Worm (Caenorhabditis elegans) whole organism, L4 larva: ENCODE results near the gene flp-8.

ENCODE experiments used
- D1046.2 ChIP-seq: fragments of 200-800 bp; sonication (Bioruptor generic); IDR thresholded peaks from 2 replicates; pipeline ENCODE4 v1.3.6; 2022; ENCODE audit warnings: missing genetic modification characterization, missing compliant biosample characterization
- F10B5.3 ChIP-seq: sonication (generic microtip); optimal IDR thresholded peaks from 2 replicates; lab custom pipeline; 2016; ENCODE audit warnings: mild to moderate bottlenecking, missing genetic modification characterization, missing compliant biosample characterization
- F37D6.2 ChIP-seq: sonication (generic microtip); optimal IDR thresholded peaks from 2 replicates; lab custom pipeline; 2016; ENCODE audit warnings: mild to moderate bottlenecking, missing genetic modification characterization, missing compliant biosample characterization
- F49E8.2 ChIP-seq: sonication (generic microtip); optimal IDR thresholded peaks from 2 replicates; lab custom pipeline; 2016; ENCODE audit warnings: missing compliant biosample characterization, mild to moderate bottlenecking, missing genetic modification characterization, borderline replicate concordance
- T20F7.1 ChIP-seq: fragments of 200-800 bp; sonication (Bioruptor generic); optimal IDR thresholded peaks from 2 replicates; lab custom pipeline; 2018; ENCODE audit warnings: mild to moderate bottlenecking, missing genetic modification characterization, missing compliant biosample characterization
- Y75B8A.6 ChIP-seq: fragments of 200-800 bp; sonication (Bioruptor generic); IDR thresholded peaks from 2 replicates; pipeline ENCODE4 v1.3.6; 2022; ENCODE audit warnings: missing genetic modification reagents, missing genetic modification characterization, missing compliant biosample characterization
- ZK337.2 ChIP-seq: fragments of 200-800 bp; sonication (Bioruptor generic); IDR thresholded peaks from 2 replicates; pipeline ENCODE4 v1.3.6; 2022; ENCODE audit warnings: missing genetic modification reagents, missing genetic modification characterization, missing compliant biosample characterization
- ZK546.5 ChIP-seq, 2 experiments: sonication (generic microtip); optimal IDR thresholded peaks; 2 replicates each; lab custom pipeline; 2017; ENCODE audit warnings: missing biosample characterization in 2 of 2, missing genetic modification characterization in 2 of 2
- aha-1 ChIP-seq: fragments of 150-350 bp; peaks from one replicate; lab custom pipeline; 2014; ENCODE audit warnings: missing biosample characterization, missing genetic modification characterization
- ama-1 ChIP-seq: fragments of 150-350 bp; optimal IDR thresholded peaks from 2 replicates; lab custom pipeline; 2014; ENCODE audit warnings: inconsistent platforms, mixed read lengths
- ceh-28 ChIP-seq: fragments of 150-350 bp; optimal IDR thresholded peaks from 2 replicates; lab custom pipeline; 2014; ENCODE audit warnings: missing biosample characterization, missing genetic modification reagents, missing genetic modification characterization
- ceh-62 ChIP-seq: sonication (generic microtip); optimal IDR thresholded peaks from 2 replicates; lab custom pipeline; 2017; ENCODE audit warnings: missing biosample characterization, missing genetic modification characterization
- daf-19 ChIP-seq: fragments of 200-800 bp; sonication (Bioruptor generic); conservative IDR thresholded peaks from 2 replicates; pipeline ENCODE4 v1.3.6; 2022; ENCODE audit warnings: missing genetic modification characterization, missing compliant biosample characterization
- duxl-1 ChIP-seq: sonication (generic microtip); optimal IDR thresholded peaks from 2 replicates; lab custom pipeline; 2016; ENCODE audit warnings: mild to moderate bottlenecking, missing genetic modification characterization, moderate library complexity, missing compliant biosample characterization; ENCODE audit not compliant: poor library complexity
- egl-27 ChIP-seq: sonication (generic microtip); optimal IDR thresholded peaks from 3 replicates; lab custom pipeline; 2017; ENCODE audit warnings: missing biosample characterization, missing genetic modification reagents, missing genetic modification characterization
- egl-43 ChIP-seq: fragments of 200-800 bp; sonication (Bioruptor generic); IDR thresholded peaks from 2 replicates; pipeline ENCODE4 v1.3.6; 2022; ENCODE audit warnings: missing genetic modification reagents, missing genetic modification characterization, missing compliant biosample characterization
- fos-1 ChIP-seq: fragments of 150-350 bp; optimal IDR thresholded peaks from 2 replicates; lab custom pipeline; 2014; ENCODE audit warnings: missing biosample characterization, missing genetic modification characterization
- hif-1 ChIP-seq, 2 experiments: sonication (generic microtip); optimal IDR thresholded peaks; 2 replicates each; lab custom pipeline; 2016 to 2017; ENCODE audit warnings: missing compliant biosample characterization in 2 of 2, missing genetic modification characterization in 2 of 2, missing genetic modification reagents in 2 of 2, missing genotype in 2 of 2, mild to moderate bottlenecking in 1 of 2
- hlh-11 ChIP-seq: fragments of 200-800 bp; sonication (Bioruptor generic); optimal IDR thresholded peaks from 2 replicates; lab custom pipeline; 2018; ENCODE audit warnings: mild to moderate bottlenecking, missing genetic modification characterization, missing compliant biosample characterization
- hmg-1.1 ChIP-seq: fragments of 200-800 bp; sonication (Bioruptor generic); IDR thresholded peaks from 2 replicates; pipeline ENCODE4 v1.3.6; 2022; ENCODE audit warnings: missing genetic modification reagents, missing genetic modification characterization, missing compliant biosample characterization
- madf-9 ChIP-seq: fragments of 200-800 bp; sonication (Bioruptor generic); conservative IDR thresholded peaks from 2 replicates; pipeline ENCODE4 v1.3.6; 2022; ENCODE audit warnings: missing genetic modification reagents, missing genetic modification characterization, missing compliant biosample characterization
- mdl-1 ChIP-seq, 2 experiments: fragments of 150-350 bp in 1 of 2; sonication (generic microtip) in 1 of 2; optimal IDR thresholded peaks; 2 replicates each; lab custom pipeline; 2014 to 2017; ENCODE audit warnings: missing biosample characterization in 2 of 2, missing genetic modification characterization in 2 of 2
- mdt-29 ChIP-seq: fragments of 200-800 bp; sonication (Bioruptor generic); IDR thresholded peaks from 2 replicates; pipeline ENCODE4 v1.3.6; 2022; ENCODE audit warnings: missing genetic modification reagents, missing genetic modification characterization, missing compliant biosample characterization
- mes-2 ChIP-seq: sonication (generic microtip); optimal IDR thresholded peaks from 2 replicates; lab custom pipeline; 2016; ENCODE audit warnings: missing genotype, mild to moderate bottlenecking, missing genetic modification characterization, missing compliant biosample characterization; ENCODE audit not compliant: poor library complexity, severe bottlenecking
- mxl-3 ChIP-seq: fragments of 200-800 bp; sonication (Bioruptor generic); optimal IDR thresholded peaks from 2 replicates; lab custom pipeline; 2018; ENCODE audit warnings: mild to moderate bottlenecking, missing genetic modification characterization, missing compliant biosample characterization
- nhr-10 ChIP-seq: fragments of 150-350 bp; optimal IDR thresholded peaks from 2 replicates; lab custom pipeline; 2014; ENCODE audit warnings: missing biosample characterization, missing genetic modification characterization
- nhr-102 ChIP-seq: sonication (generic microtip); optimal IDR thresholded peaks from 2 replicates; lab custom pipeline; 2016; ENCODE audit warnings: mild to moderate bottlenecking, missing genetic modification characterization, moderate library complexity, missing compliant biosample characterization
- nhr-11 ChIP-seq: fragments of 150-350 bp; optimal IDR thresholded peaks from 2 replicates; lab custom pipeline; 2014; ENCODE audit warnings: missing biosample characterization, missing genetic modification characterization
- nhr-25 ChIP-seq: sonication (generic microtip); optimal IDR thresholded peaks from 2 replicates; lab custom pipeline; 2017; ENCODE audit warnings: missing genetic modification characterization, mild to moderate bottlenecking, missing compliant biosample characterization, antibody characterized with exemption, moderate library complexity, borderline replicate concordance; ENCODE audit not compliant: insufficient read depth
- nhr-28 ChIP-seq: fragments of 150-350 bp; optimal IDR thresholded peaks from 2 replicates; lab custom pipeline; 2014; ENCODE audit warnings: missing biosample characterization, missing genetic modification characterization
- nhr-42 ChIP-seq: fragments of 200-800 bp; sonication (Bioruptor generic); IDR thresholded peaks from 2 replicates; pipeline ENCODE4 v1.3.6; 2022; ENCODE audit warnings: missing genetic modification characterization, missing compliant biosample characterization
- nhr-6 ChIP-seq: fragments of 150-350 bp; optimal IDR thresholded peaks from 2 replicates; lab custom pipeline; 2014; ENCODE audit warnings: missing biosample characterization, missing genetic modification characterization
- nhr-76 ChIP-seq: fragments of 150-350 bp; optimal IDR thresholded peaks from 2 replicates; lab custom pipeline; 2014; ENCODE audit warnings: missing biosample characterization, missing genetic modification characterization
- pha-4 ChIP-seq, 2 experiments: fragments of 150-350 bp in 1 of 2; fragments of 200-800 bp in 1 of 2; sonication (Bioruptor generic) in 1 of 2; IDR thresholded peaks in 1 of 2; optimal IDR thresholded peaks in 1 of 2; 2 replicates each; pipeline versions ENCODE4 v1.3.6 to Lab custom; 2014 to 2022; ENCODE audit warnings: missing genetic modification characterization in 2 of 2, missing genetic modification reagents in 2 of 2, missing biosample characterization in 1 of 2, missing compliant biosample characterization in 1 of 2
- php-3 ChIP-seq: fragments of 200-800 bp; sonication (Bioruptor generic); IDR thresholded peaks from 2 replicates; pipeline ENCODE4 v1.3.6; 2022; ENCODE audit warnings: missing genetic modification reagents, missing genetic modification characterization, missing compliant biosample characterization
- pqm-1 ChIP-seq: sonication (generic microtip); optimal IDR thresholded peaks from 2 replicates; lab custom pipeline; 2017; ENCODE audit warnings: missing biosample characterization, missing genetic modification characterization
- sdz-12 ChIP-seq: fragments of 200-800 bp; sonication (Bioruptor generic); optimal IDR thresholded peaks from 2 replicates; lab custom pipeline; 2018; ENCODE audit warnings: mild to moderate bottlenecking, missing genetic modification characterization, missing compliant biosample characterization
- set-16 ChIP-seq: fragments of 200-800 bp; sonication (Bioruptor generic); IDR thresholded peaks from 2 replicates; pipeline ENCODE4 v1.3.6; 2022; ENCODE audit warnings: missing genetic modification reagents, missing genetic modification characterization, missing compliant biosample characterization
- snpc-1.2 ChIP-seq: fragments of 200-800 bp; sonication (Bioruptor generic); IDR thresholded peaks from 2 replicates; pipeline ENCODE4 v1.3.6; 2022; ENCODE audit warnings: missing genetic modification reagents, missing genetic modification characterization, missing compliant biosample characterization
- tra-1 ChIP-seq: fragments of 200-800 bp; sonication (Bioruptor generic); IDR thresholded peaks from 2 replicates; pipeline ENCODE4 v1.3.6; 2022; ENCODE audit warnings: missing genetic modification reagents, missing genetic modification characterization, missing compliant biosample characterization
- unc-130 ChIP-seq: sonication (generic microtip); optimal IDR thresholded peaks from 2 replicates; lab custom pipeline; 2016; ENCODE audit warnings: missing genetic modification reagents, missing genetic modification characterization, missing compliant biosample characterization
- unc-62 ChIP-seq, 3 experiments: fragments of 150-350 bp in 1 of 3; sonication (generic microtip); optimal IDR thresholded peaks in 2 of 3; peaks in 1 of 3; 1 replicate in 1 of 3; 2 replicates in 2 of 3; lab custom pipeline; 2014 to 2017; ENCODE audit warnings: missing biosample characterization in 3 of 3, missing genetic modification characterization in 3 of 3, missing genetic modification reagents in 3 of 3, missing genotype in 1 of 3
- zfp-3 ChIP-seq: fragments of 200-800 bp; sonication (Bioruptor generic); conservative IDR thresholded peaks from 2 replicates; pipeline ENCODE4 v1.3.6; 2022; ENCODE audit warnings: missing genetic modification reagents, missing genetic modification characterization, missing compliant biosample characterization
- ztf-7 ChIP-seq: fragments of 150-350 bp; optimal IDR thresholded peaks from 2 replicates; lab custom pipeline; 2014; ENCODE audit warnings: missing biosample characterization, missing genetic modification characterization

The flp-8 gene

ce11 chrX:14881119-14881518 lies at the start of gene flp-8:
Gene flp-8 (plus strand): TSS chrX:14881419.
- TF ChIP-seq mxl-3 (GFP tag; lab: Kevin White, UChicago), result no peak
- no peak for TF ChIP-seq tra-1 (GFP tag; lab: Robert Waterston, UW)
- no peak for TF ChIP-seq mes-2 (tag; lab: Kevin White, UChicago)
- no peak for TF ChIP-seq egl-27 (tag; lab: Kevin White, UChicago)
- TF ChIP-seq ZK337.2 (GFP tag; lab: Robert Waterston, UW), result no peak
- TF ChIP-seq zfp-3 (GFP tag; lab: Robert Waterston, UW), result no peak
- no peak for TF ChIP-seq F49E8.2 (tag; lab: Kevin White, UChicago)
- TF ChIP-seq pqm-1, result no peak
- no peak for TF ChIP-seq mdt-29 (GFP tag; lab: Robert Waterston, UW)
- no peak for TF ChIP-seq snpc-1.2 (GFP tag; lab: Robert Waterston, UW)
- TF ChIP-seq F10B5.3, result no peak
- TF ChIP-seq mdl-1 (tag; optimal IDR thresholded peaks at IDR 0.05; lab: Kevin White, UChicago), result no peak
- no peak for TF ChIP-seq aha-1
- no peak for TF ChIP-seq T20F7.1 (GFP tag; lab: Kevin White, UChicago)
- TF ChIP-seq duxl-1 (tag; lab: Kevin White, UChicago), result no peak
- TF ChIP-seq nhr-76 (tag; lab: Kevin White, UChicago), result no peak
- no peak for TF ChIP-seq php-3
- no peak for TF ChIP-seq ama-1
- TF ChIP-seq D1046.2, result no peak
- no peak for TF ChIP-seq hmg-1.1
- TF ChIP-seq, all 104 proteins: peak for 0

ce11 chrX:14831531-14831930 lies 49.7 kb upstream of the flp-8 start, which contains the start of gene dpf-2:
Gene dpf-2 (plus strand): TSS chrX:14831831.
- TF ChIP-seq nhr-42, result no peak
- TF ChIP-seq aha-1, result peak; percentile 10
- TF ChIP-seq, all 104 proteins: peak for 1

- no peak for TF ChIP-seq egl-27 (tag; lab: Kevin White, UChicago)
- no peak for TF ChIP-seq nhr-102 (tag; lab: Kevin White, UChicago)
- TF ChIP-seq ama-1, result no peak
- TF ChIP-seq hmg-1.1, result no peak
- no peak for TF ChIP-seq ceh-28 (tag; lab: Kevin White, UChicago)
- no peak for TF ChIP-seq ZK546.5 (tag; optimal IDR thresholded peaks at IDR 0.05; lab: Kevin White, UChicago)
- TF ChIP-seq Y75B8A.6 (GFP tag; lab: Robert Waterston, UW), result no peak
- TF ChIP-seq ceh-62 (tag; lab: Kevin White, UChicago), result no peak
- no peak for TF ChIP-seq mxl-3 (GFP tag; lab: Kevin White, UChicago)
Observed at ce11 chrX:14838339-14838738, 42.9 kb upstream of the flp-8 start.

DNA sequence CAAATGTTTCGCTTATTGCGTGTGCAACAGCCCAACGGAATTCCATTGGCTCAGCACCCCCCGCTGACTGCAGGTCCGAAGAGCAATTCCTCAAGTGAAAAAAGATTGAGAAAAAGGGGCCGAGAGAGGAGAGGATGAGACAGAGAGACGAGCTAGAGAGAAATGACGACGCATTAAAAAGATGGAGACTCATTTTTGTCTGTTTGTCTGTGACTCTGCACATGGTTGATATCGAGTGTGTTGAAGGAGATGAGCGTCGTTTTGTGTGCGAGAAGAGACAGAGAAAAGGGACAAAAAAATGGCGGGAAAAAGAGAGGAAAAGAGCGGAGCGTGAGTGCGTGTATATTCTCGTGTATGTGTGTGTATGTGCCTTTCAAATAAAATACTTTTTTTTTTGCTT lies 40.2 kb upstream of the flp-8 start:
- no peak for TF ChIP-seq nhr-10 (tag; lab: Kevin White, UChicago)
- no peak for TF ChIP-seq daf-19 (GFP tag; lab: Robert Waterston, UW)
- TF ChIP-seq sdz-12 (GFP tag; lab: Kevin White, UChicago), result no peak
- TF ChIP-seq ztf-7 (tag; lab: Kevin White, UChicago), result peak; percentile 36
- no peak for TF ChIP-seq ZK546.5 (tag; optimal IDR thresholded peaks at IDR 0.05; lab: Kevin White, UChicago)
- 0 out of 2 replicates have a peak, but pooled peaks have one; percentile 18 for TF ChIP-seq nhr-42
- peak; percentile 59; the same call in 1 of the 2 replicates for TF ChIP-seq pha-4 (GFP tag; IDR thresholded peaks at IDR 0.05; lab: Robert Waterston, UW)
- peak; percentile 97 for TF ChIP-seq pha-4 (tag; optimal IDR thresholded peaks at IDR 0.05; lab: Kevin White, UChicago)
- TF ChIP-seq madf-9 (GFP tag; lab: Robert Waterston, UW), result no peak
- peak; percentile 38 for TF ChIP-seq nhr-25 (tag; lab: Kevin White, UChicago)
- peak; percentile 39 for TF ChIP-seq pqm-1
- peak in 1 of 2 experiments; percentile 84 for TF ChIP-seq hif-1 (tag; optimal IDR thresholded peaks at IDR 0.05; lab: Kevin White, UChicago)
- peak; percentile 90 for TF ChIP-seq nhr-28
- TF ChIP-seq hlh-11 (tag; lab: Kevin White, UChicago), result peak; percentile 93
- TF ChIP-seq F37D6.2 (tag; lab: Kevin White, UChicago), result peak; percentile 84
- TF ChIP-seq unc-62 (GFP tag; optimal IDR thresholded peaks at IDR 0.05 in 1 of 2; lab: Kevin White, UChicago), result peak in 1 of 2 experiments; percentile 99
- peak; percentile 38 for TF ChIP-seq unc-62 (tag; optimal IDR thresholded peaks at IDR 0.05; lab: Kevin White, UChicago)
- TF ChIP-seq php-3, result no peak
- TF ChIP-seq nhr-11 (tag; lab: Kevin White, UChicago), result peak; percentile 87
- no peak for TF ChIP-seq fos-1 (tag; lab: Kevin White, UChicago)
- TF ChIP-seq egl-43, result no peak; the same call in 1 of the 2 replicates
- peak; percentile 64; the same call in 1 of the 2 replicates for TF ChIP-seq set-16 (GFP tag; lab: Robert Waterston, UW)
- TF ChIP-seq mxl-3 (GFP tag; lab: Kevin White, UChicago), result peak; percentile 74
- peak; percentile 75 for TF ChIP-seq nhr-6 (tag; lab: Kevin White, UChicago)
- no peak for TF ChIP-seq unc-130
